Worm (Caenorhabditis elegans) whole organism, midembryonic: Measurements from ENCODE around the gene nspe-5.

Source experiments
- T22C8.4 ChIP-seq: fragments of 200-800 bp; sonication (Bioruptor generic); IDR thresholded peaks from 2 replicates; pipeline ENCODE4 v1.3.6; 2022; ENCODE audit warnings: missing genetic modification characterization, missing compliant biosample characterization
- cog-1 ChIP-seq: sonication (generic microtip); optimal IDR thresholded peaks from 2 replicates; lab custom pipeline; 2016; ENCODE audit warnings: missing genetic modification characterization, missing compliant biosample characterization
- flt-1 ChIP-seq: fragments of 200-800 bp; sonication (Bioruptor generic); IDR thresholded peaks from 2 replicates; pipeline ENCODE4 v1.3.6; 2022; ENCODE audit warnings: missing genetic modification characterization, missing compliant biosample characterization
- klf-2 ChIP-seq: fragments of 200-800 bp; sonication (Bioruptor generic); conservative IDR thresholded peaks from 2 replicates; pipeline ENCODE4 v1.3.6; 2022; ENCODE audit warnings: missing genetic modification reagents, missing genetic modification characterization, missing compliant biosample characterization
- med-1 ChIP-seq: sonication (generic microtip); optimal IDR thresholded peaks from 2 replicates; lab custom pipeline; 2017; ENCODE audit warnings: missing genetic modification characterization, mild to moderate bottlenecking, missing compliant biosample characterization, antibody characterized with exemption, missing genetic modification reagents; ENCODE audit not compliant: insufficient read depth
- ref-1 ChIP-seq: fragments of 200-800 bp; sonication (Bioruptor generic); conservative IDR thresholded peaks from 2 replicates; pipeline ENCODE4 v1.3.6; 2022; ENCODE audit warnings: missing genetic modification reagents, missing genetic modification characterization, missing compliant biosample characterization
- tab-1 ChIP-seq: fragments of 200-800 bp; sonication (Bioruptor generic); IDR thresholded peaks from 2 replicates; pipeline ENCODE4 v1.3.6; 2022; ENCODE audit warnings: missing genetic modification characterization, missing compliant biosample characterization
- ztf-23 ChIP-seq: fragments of 200-800 bp; sonication (Bioruptor generic); IDR thresholded peaks from 2 replicates; pipeline ENCODE4 v1.3.6; 2022; ENCODE audit warnings: missing genetic modification reagents, missing genetic modification characterization, missing compliant biosample characterization
- ztf-29 ChIP-seq: fragments of 200-800 bp; sonication (Bioruptor generic); IDR thresholded peaks from 2 replicates; pipeline ENCODE4 v1.3.6; 2022; ENCODE audit warnings: missing genetic modification reagents, missing genetic modification characterization, missing compliant biosample characterization

nspe-5 gene

ce11 chrII:12634749-12635318 is 6.2 kb downstream of the nspe-5 start, which contains the start of gene Y38E10A.17:
TSS of gene Y38E10A.17 (minus strand) at chrII:12634799.
- TF ChIP-seq med-1 (GFP tag; lab: Kevin White, UChicago) (no peak), cog-1 (no peak), ztf-23 (GFP tag; lab: Robert Waterston, UW) (no peak), T22C8.4 (no peak), ref-1 (GFP tag; lab: Robert Waterston, UW) (no peak), klf-2 (no peak), ztf-29 (GFP tag; lab: Robert Waterston, UW) (no peak), flt-1 (GFP tag; lab: Robert Waterston, UW) (no peak), tab-1 (GFP tag; lab: Robert Waterston, UW) (no peak)

- TF ChIP-seq ref-1 (GFP tag; lab: Robert Waterston, UW) (no peak), med-1 (GFP tag; lab: Kevin White, UChicago) (no peak), ztf-23 (GFP tag; lab: Robert Waterston, UW) (no peak), T22C8.4 (no peak), cog-1 (no peak), ztf-29 (GFP tag; lab: Robert Waterston, UW) (no peak), klf-2 (no peak)
Measured at ce11 chrII:12636602-12637001, 7.9 kb downstream of the nspe-5 start, which contains the start of gene nhr-234. TSS of gene nhr-234 (plus strand) at chrII:12636678.

ce11 chrII:12640370-12640769 is 11.7 kb downstream of the nspe-5 start, which contains the start of gene nhr-235:
TSS of gene nhr-235 (plus strand) at chrII:12640670.
- TF ChIP-seq T22C8.4 = no peak
- TF ChIP-seq ztf-23 (GFP tag; lab: Robert Waterston, UW) = no peak
- no peak for TF ChIP-seq ztf-29 (GFP tag; lab: Robert Waterston, UW)
- TF ChIP-seq cog-1 = no peak
- TF ChIP-seq klf-2 = no peak
- TF ChIP-seq med-1 (GFP tag; lab: Kevin White, UChicago) = no peak
- no peak for TF ChIP-seq flt-1 (GFP tag; lab: Robert Waterston, UW)
- TF ChIP-seq ref-1 (GFP tag; lab: Robert Waterston, UW) = no peak
- no peak for TF ChIP-seq tab-1 (GFP tag; lab: Robert Waterston, UW)

- TF ChIP-seq klf-2 = 0 out of 2 replicates have a peak, but pooled peaks have one; percentile 35
- TF ChIP-seq tab-1 (GFP tag; lab: Robert Waterston, UW) = peak; percentile 57; the same call in 1 of the 2 replicates
Measured at ce11 chrII:12651208-12651607, 22.5 kb downstream of the nspe-5 start.

- TF ChIP-seq ztf-23 (GFP tag; lab: Robert Waterston, UW) (no peak), klf-2 (no peak), cog-1 (no peak), med-1 (GFP tag; lab: Kevin White, UChicago) (no peak), flt-1 (GFP tag; lab: Robert Waterston, UW) (no peak), ref-1 (GFP tag; lab: Robert Waterston, UW) (no peak), ztf-29 (GFP tag; lab: Robert Waterston, UW) (no peak), T22C8.4 (no peak), tab-1 (GFP tag; lab: Robert Waterston, UW) (no peak)
Measured at ce11 chrII:12654447-12654846, 25.8 kb downstream of the nspe-5 start, which contains the start of gene rgs-4. TSS of gene rgs-4 (plus strand) at chrII:12654747.

- TF ChIP-seq ztf-23 (GFP tag; lab: Robert Waterston, UW) = no peak
- TF ChIP-seq med-1 (GFP tag; lab: Kevin White, UChicago) = no peak
- TF ChIP-seq klf-2 = no peak
- TF ChIP-seq tab-1 (GFP tag; lab: Robert Waterston, UW) = no peak
- TF ChIP-seq flt-1 (GFP tag; lab: Robert Waterston, UW) = no peak
- TF ChIP-seq ztf-29 (GFP tag; lab: Robert Waterston, UW) = no peak
- TF ChIP-seq T22C8.4 = no peak
- TF ChIP-seq cog-1 = no peak
- TF ChIP-seq ref-1 (GFP tag; lab: Robert Waterston, UW) = no peak
Measured at ce11 chrII:12655816-12656215, 27.1 kb downstream of the nspe-5 start.

- TF ChIP-seq flt-1 (GFP tag; lab: Robert Waterston, UW) = no peak
- TF ChIP-seq med-1 (GFP tag; lab: Kevin White, UChicago) = no peak
- no peak for TF ChIP-seq cog-1
- no peak for TF ChIP-seq ztf-23 (GFP tag; lab: Robert Waterston, UW)
- no peak for TF ChIP-seq T22C8.4
- TF ChIP-seq tab-1 (GFP tag; lab: Robert Waterston, UW) = no peak
- TF ChIP-seq ztf-29 (GFP tag; lab: Robert Waterston, UW) = no peak
- no peak for TF ChIP-seq ref-1 (GFP tag; lab: Robert Waterston, UW)
- no peak for TF ChIP-seq klf-2
Measured at ce11 chrII:12657620-12658019, 29.0 kb downstream of the nspe-5 start.

ce11 chrII:12658409-12658808 is 29.7 kb downstream of the nspe-5 start:
- TF ChIP-seq cog-1 = no peak

- no peak for TF ChIP-seq tab-1 (GFP tag; lab: Robert Waterston, UW)
- TF ChIP-seq ztf-23 (GFP tag; lab: Robert Waterston, UW) = no peak
- no peak for TF ChIP-seq ref-1 (GFP tag; lab: Robert Waterston, UW)
- no peak for TF ChIP-seq cog-1
- no peak for TF ChIP-seq T22C8.4
- no peak for TF ChIP-seq med-1 (GFP tag; lab: Kevin White, UChicago)
- no peak for TF ChIP-seq flt-1 (GFP tag; lab: Robert Waterston, UW)
- no peak for TF ChIP-seq klf-2
- TF ChIP-seq ztf-29 (GFP tag; lab: Robert Waterston, UW) = no peak
Measured at ce11 chrII:12659676-12660371, 31.2 kb downstream of the nspe-5 start.

ce11 chrII:12661930-12662329 is 33.3 kb downstream of the nspe-5 start:
- TF ChIP-seq flt-1 (GFP tag; lab: Robert Waterston, UW) = no peak
- TF ChIP-seq ztf-29 (GFP tag; lab: Robert Waterston, UW) = no peak
- no peak for TF ChIP-seq tab-1 (GFP tag; lab: Robert Waterston, UW)
- TF ChIP-seq T22C8.4 = no peak
- TF ChIP-seq ref-1 (GFP tag; lab: Robert Waterston, UW) = no peak
- no peak for TF ChIP-seq cog-1
- TF ChIP-seq med-1 (GFP tag; lab: Kevin White, UChicago) = no peak
- TF ChIP-seq ztf-23 (GFP tag; lab: Robert Waterston, UW) = no peak
